Fruit fly (Drosophila melanogaster) whole organism, embryonic: ENCODE measurements around the gene Sodh2.

Source experiments
- Adf1 ChIP-seq: fragments of 200-800 bp; sonication (Bioruptor generic); IDR thresholded peaks from 2 replicates; pipeline ENCODE4 v1.3.6; 2022; ENCODE audit warnings: missing biosample characterization, missing genetic modification characterization
- Antp ChIP-seq: fragments of 200-800 bp; sonication (Bioruptor generic); optimal IDR thresholded peaks from 3 replicates; lab custom pipeline; 2016; ENCODE audit warnings: missing biosample characterization, missing genetic modification characterization
- B-H1 ChIP-seq: fragments of 200-800 bp; sonication (Bioruptor generic); IDR thresholded peaks from 3 replicates; pipeline ENCODE4 v1.3.6; 2022; ENCODE audit warnings: missing biosample characterization, missing genetic modification characterization
- B-H2 ChIP-seq: fragments of 200-800 bp; sonication (Bioruptor generic); optimal IDR thresholded peaks from 2 replicates; lab custom pipeline; 2018; ENCODE audit warnings: missing biosample characterization, mild to moderate bottlenecking, missing genetic modification characterization
- Bdp1 ChIP-seq: fragments of 200-800 bp; sonication (Bioruptor generic); optimal IDR thresholded peaks from 3 replicates; lab custom pipeline; 2016; ENCODE audit warnings: missing biosample characterization, missing genetic modification characterization
- CG10267 ChIP-seq: fragments of 200-800 bp; sonication (Bioruptor generic); optimal IDR thresholded peaks from 2 replicates; lab custom pipeline; 2018; ENCODE audit warnings: missing biosample characterization, mild to moderate bottlenecking, missing genetic modification characterization, moderate library complexity
- CG11398 ChIP-seq: fragments of 200-800 bp; sonication (Bioruptor generic); optimal IDR thresholded peaks from 2 replicates; lab custom pipeline; 2016; ENCODE audit warnings: missing biosample characterization, missing genetic modification characterization
- CG15269 ChIP-seq: fragments of 200-800 bp; sonication (Bioruptor generic); optimal IDR thresholded peaks from 2 replicates; lab custom pipeline; 2018; ENCODE audit warnings: missing biosample characterization, mild to moderate bottlenecking, missing genetic modification characterization, moderate library complexity
- CG17568 ChIP-seq: fragments of 200-800 bp; sonication (Bioruptor generic); optimal IDR thresholded peaks from 2 replicates; lab custom pipeline; 2018; ENCODE audit warnings: missing biosample characterization, mild to moderate bottlenecking, missing genetic modification characterization, moderate library complexity
- CG1792 ChIP-seq: fragments of 200-800 bp; sonication (Bioruptor generic); optimal IDR thresholded peaks from 2 replicates; lab custom pipeline; 2016; ENCODE audit warnings: missing biosample characterization, missing genetic modification characterization
- CG18011 ChIP-seq: fragments of 200-800 bp; sonication (Bioruptor generic); optimal IDR thresholded peaks from 2 replicates; lab custom pipeline; 2017; ENCODE audit warnings: missing biosample characterization, missing genetic modification characterization, mild to moderate bottlenecking, moderate library complexity, missing genotype
- CG18619 ChIP-seq: fragments of 200-800 bp; sonication (Bioruptor generic); optimal IDR thresholded peaks from 3 replicates; lab custom pipeline; 2017; ENCODE audit warnings: missing biosample characterization, mild to moderate bottlenecking, missing genetic modification characterization
- CG2120 ChIP-seq: fragments of 200-800 bp; sonication (Bioruptor generic); optimal IDR thresholded peaks from 3 replicates; lab custom pipeline; 2016; ENCODE audit warnings: missing biosample characterization, missing genetic modification characterization
- CG3281 ChIP-seq: fragments of 200-800 bp; sonication (Bioruptor generic); optimal IDR thresholded peaks from 3 replicates; lab custom pipeline; 2017; ENCODE audit warnings: missing biosample characterization, mild to moderate bottlenecking, missing genetic modification characterization
- CG33213 ChIP-seq: fragments of 200-800 bp; sonication (Bioruptor generic); optimal IDR thresholded peaks from 3 replicates; lab custom pipeline; 2016; ENCODE audit warnings: missing biosample characterization, missing genetic modification characterization
- CG3407 ChIP-seq: fragments of 200-800 bp; sonication (Bioruptor generic); optimal IDR thresholded peaks from 2 replicates; lab custom pipeline; 2018; ENCODE audit warnings: missing biosample characterization, mild to moderate bottlenecking, missing genetic modification characterization
- CG3838 ChIP-seq: fragments of 200-800 bp; sonication (Bioruptor generic); optimal IDR thresholded peaks from 3 replicates; lab custom pipeline; 2016; ENCODE audit warnings: missing biosample characterization, missing genetic modification characterization
- CG4854 ChIP-seq: fragments of 200-800 bp; sonication (Bioruptor generic); optimal IDR thresholded peaks from 2 replicates; lab custom pipeline; 2016; ENCODE audit warnings: missing biosample characterization, missing genetic modification characterization, inconsistent platforms
- CG6689 ChIP-seq: fragments of 200-800 bp; sonication (Bioruptor generic); IDR thresholded peaks from 2 replicates; pipeline ENCODE4 v1.3.6; 2022; ENCODE audit warnings: missing biosample characterization, missing genetic modification characterization
- CG7372 ChIP-seq: fragments of 200-800 bp; sonication (Bioruptor generic); IDR thresholded peaks from 2 replicates; pipeline ENCODE4 v1.3.6; 2022; ENCODE audit warnings: missing biosample characterization, missing genetic modification characterization
- CG7556 ChIP-seq: fragments of 200-800 bp; sonication (Bioruptor generic); optimal IDR thresholded peaks from 2 replicates; lab custom pipeline; 2017; ENCODE audit warnings: missing biosample characterization, mild to moderate bottlenecking, missing genetic modification characterization
- CG7987 ChIP-seq: fragments of 200-800 bp; sonication (Bioruptor generic); optimal IDR thresholded peaks from 2 replicates; lab custom pipeline; 2018; ENCODE audit warnings: missing biosample characterization, mild to moderate bottlenecking, missing genetic modification characterization, moderate library complexity
- CG8388 ChIP-seq: fragments of 200-800 bp; sonication (Bioruptor generic); optimal IDR thresholded peaks from 2 replicates; lab custom pipeline; 2019; ENCODE audit warnings: missing biosample characterization, mild to moderate bottlenecking, missing genetic modification characterization, moderate library complexity
- E2f1 ChIP-seq: fragments of 200-800 bp; sonication (Bioruptor generic); IDR thresholded peaks from 2 replicates; pipeline ENCODE4 v1.3.6; 2022; ENCODE audit warnings: missing biosample characterization, missing genetic modification characterization
- Fer2 ChIP-seq: fragments of 200-800 bp; sonication (Bioruptor generic); optimal IDR thresholded peaks from 2 replicates; lab custom pipeline; 2018; ENCODE audit warnings: missing biosample characterization, mild to moderate bottlenecking, missing genetic modification characterization, moderate library complexity
- HLH54F ChIP-seq: fragments of 200-800 bp; sonication (Bioruptor generic); optimal IDR thresholded peaks from 3 replicates; lab custom pipeline; 2016; ENCODE audit warnings: missing biosample characterization, missing genetic modification characterization
- Hr78 ChIP-seq, 2 experiments: fragments of 200-800 bp in 1 of 2; fragments of >200 bp in 1 of 2; sonication (Bioruptor generic) in 1 of 2; optimal IDR thresholded peaks; 2 replicates each; lab custom pipeline; 2017 to 2019; ENCODE audit warnings: missing biosample characterization in 2 of 2, missing genetic modification characterization in 2 of 2, mild to moderate bottlenecking in 1 of 2, moderate library complexity in 1 of 2
- Lim3 ChIP-seq: fragments of 200-800 bp; sonication (Bioruptor generic); IDR thresholded peaks from 2 replicates; pipeline ENCODE4 v1.3.6; 2022; ENCODE audit warnings: missing biosample characterization, missing genetic modification characterization
- Poxn ChIP-seq: fragments of 200-800 bp; sonication (Bioruptor generic); IDR thresholded peaks from 2 replicates; pipeline ENCODE4 v1.3.6; 2022; ENCODE audit warnings: missing biosample characterization, missing genetic modification characterization
- Rx ChIP-seq: fragments of 200-800 bp; sonication (Bioruptor generic); IDR thresholded peaks from 2 replicates; pipeline ENCODE4 v1.3.6; 2022; ENCODE audit warnings: missing biosample characterization, missing genetic modification characterization
- Spps ChIP-seq: fragments of 200-800 bp; sonication (Bioruptor generic); optimal IDR thresholded peaks from 2 replicates; lab custom pipeline; 2018; ENCODE audit warnings: missing biosample characterization, mild to moderate bottlenecking, missing genetic modification characterization
- Xbp1 ChIP-seq: fragments of 200-800 bp; sonication (Bioruptor generic); optimal IDR thresholded peaks from 3 replicates; lab custom pipeline; 2016; ENCODE audit warnings: missing biosample characterization, mild to moderate bottlenecking, missing genetic modification characterization
- bsh ChIP-seq, 2 experiments: fragments of 200-800 bp; sonication (Bioruptor generic); optimal IDR thresholded peaks; 2 replicates each; lab custom pipeline; 2017 to 2018; ENCODE audit warnings: mild to moderate bottlenecking in 2 of 2, missing biosample characterization in 2 of 2, missing genetic modification characterization in 2 of 2, moderate library complexity in 1 of 2
- cad ChIP-seq: fragments of >200 bp; optimal IDR thresholded peaks from 2 replicates; lab custom pipeline; 2017; ENCODE audit warnings: missing biosample characterization, missing genetic modification characterization
- cg ChIP-seq: fragments of 200-800 bp; sonication (Bioruptor generic); optimal IDR thresholded peaks from 3 replicates; lab custom pipeline; 2019; ENCODE audit warnings: missing biosample characterization, mild to moderate bottlenecking, missing genetic modification characterization, moderate library complexity
- dmrt99B ChIP-seq: fragments of 200-800 bp; sonication (Bioruptor generic); optimal IDR thresholded peaks from 2 replicates; lab custom pipeline; 2018; ENCODE audit warnings: missing biosample characterization, mild to moderate bottlenecking, missing genetic modification characterization, moderate library complexity
- emc ChIP-seq: fragments of 200-800 bp; sonication (Bioruptor generic); optimal IDR thresholded peaks from 2 replicates; lab custom pipeline; 2016; ENCODE audit warnings: missing biosample characterization, missing genetic modification characterization
- gro ChIP-seq: fragments of 200-800 bp; sonication (Bioruptor generic); optimal IDR thresholded peaks from 2 replicates; lab custom pipeline; 2016; ENCODE audit warnings: missing biosample characterization, missing genetic modification characterization
- hb ChIP-seq: fragments of 200-800 bp; sonication (Bioruptor generic); IDR thresholded peaks from 3 replicates; pipeline ENCODE4 v1.3.6; 2022; ENCODE audit warnings: missing biosample characterization, missing genetic modification characterization; ENCODE audit not compliant: partially characterized antibody
- insv ChIP-seq, 2 experiments: fragments of 200-800 bp; sonication (Bioruptor generic); optimal IDR thresholded peaks; 3 replicates each; lab custom pipeline; 2016 to 2018; ENCODE audit warnings: missing biosample characterization in 2 of 2, missing genetic modification characterization in 2 of 2
- kay ChIP-seq: fragments of 200-800 bp; sonication (Bioruptor generic); optimal IDR thresholded peaks from 2 replicates; lab custom pipeline; 2016; ENCODE audit warnings: missing biosample characterization, missing genetic modification characterization
- kni ChIP-seq: fragments of 200-800 bp; sonication (Bioruptor generic); optimal IDR thresholded peaks from 3 replicates; lab custom pipeline; 2017; ENCODE audit warnings: mild to moderate bottlenecking, missing biosample characterization, missing genetic modification reagents, missing genetic modification characterization
- nerfin-1 ChIP-seq: fragments of 200-800 bp; sonication (Bioruptor generic); optimal IDR thresholded peaks from 3 replicates; lab custom pipeline; 2019; ENCODE audit warnings: missing biosample characterization, mild to moderate bottlenecking, missing genetic modification characterization, moderate library complexity
- onecut ChIP-seq: fragments of 200-800 bp; sonication (Bioruptor generic); IDR thresholded peaks from 2 replicates; pipeline ENCODE4 v1.3.6; 2022; ENCODE audit warnings: missing biosample characterization, missing genetic modification characterization
- pan ChIP-seq, 4 experiments: fragments of >200 bp in 3 of 4; fragments of 200-800 bp in 1 of 4; sonication (Bioruptor generic) in 1 of 4; optimal IDR thresholded peaks in 3 of 4; IDR thresholded peaks in 1 of 4; 2 replicates each; pipeline versions ENCODE4 v1.3.6 to Lab custom; 2017 to 2022; ENCODE audit warnings: missing biosample characterization in 2 of 4, missing genetic modification characterization in 2 of 4, mixed read lengths in 1 of 4
- psq ChIP-seq: fragments of 200-800 bp; sonication (Bioruptor generic); optimal IDR thresholded peaks from 2 replicates; lab custom pipeline; 2017; ENCODE audit warnings: missing biosample characterization, missing genetic modification characterization
- pum ChIP-seq: fragments of 200-800 bp; sonication (Bioruptor generic); optimal IDR thresholded peaks from 2 replicates; lab custom pipeline; 2016; ENCODE audit warnings: missing biosample characterization, missing genetic modification characterization
- tin ChIP-seq: fragments of 200-800 bp; sonication (Bioruptor generic); optimal IDR thresholded peaks from 3 replicates; lab custom pipeline; 2016; ENCODE audit warnings: missing biosample characterization, missing genetic modification characterization
- trem ChIP-seq: fragments of 200-800 bp; optimal IDR thresholded peaks from 3 replicates; lab custom pipeline; 2019; ENCODE audit warnings: missing biosample characterization, mild to moderate bottlenecking, missing genetic modification characterization, moderate library complexity
- tup ChIP-seq: fragments of 200-800 bp; sonication (Bioruptor generic); optimal IDR thresholded peaks from 2 replicates; lab custom pipeline; 2016; ENCODE audit warnings: missing biosample characterization, mild to moderate bottlenecking, missing genetic modification characterization, moderate library complexity

Sodh2 gene

dm6 chr3R:10885422-10886081 lies 9.4 kb downstream of the Sodh2 start, which contains the start of gene Leash (continued):
- TF ChIP-seq CG3407 (GFP tag; lab: Kevin White, UChicago) = no peak
- TF ChIP-seq Xbp1 = no peak
- no peak for TF ChIP-seq CG7372 (GFP tag; lab: Robert Waterston, UW)
- TF ChIP-seq CG17568 = no peak
- TF ChIP-seq cad (GFP tag; lab: Kevin White, UChicago) = no peak
- no peak for TF ChIP-seq CG4854 (GFP tag; lab: Kevin White, UChicago)
- TF ChIP-seq insv (GFP tag; optimal IDR thresholded peaks at IDR 0.05; lab: Kevin White, UChicago) = no peak
- peak; percentile 23 for TF ChIP-seq cg (GFP tag; lab: Kevin White, UChicago)
- TF ChIP-seq CG6689 (GFP tag; lab: Robert Waterston, UW) = no peak
- no peak for TF ChIP-seq Hr78 (GFP tag; optimal IDR thresholded peaks at IDR 0.05; lab: Kevin White, UChicago)
- TF ChIP-seq onecut (GFP tag; lab: Robert Waterston, UW) = no peak
- no peak for TF ChIP-seq gro (GFP tag; lab: Kevin White, UChicago)
- TF ChIP-seq pum (GFP tag; lab: Kevin White, UChicago) = no peak
- TF ChIP-seq CG33213 (GFP tag; lab: Kevin White, UChicago) = no peak
- TF ChIP-seq Rx (GFP tag; lab: Robert Waterston, UW) = no peak
- TF ChIP-seq Bdp1 (GFP tag; lab: Kevin White, UChicago) = no peak
- TF ChIP-seq B-H2 = no peak
- no peak for TF ChIP-seq Fer2 (tag; lab: Kevin White, UChicago)
- TF ChIP-seq CG7987 (GFP tag; lab: Kevin White, UChicago) = no peak
- no peak for TF ChIP-seq emc (GFP tag; lab: Kevin White, UChicago)
- TF ChIP-seq CG15269 (tag; lab: Kevin White, UChicago) = no peak
- TF ChIP-seq CG3838 (GFP tag; lab: Kevin White, UChicago) = no peak
- TF ChIP-seq pan (optimal IDR thresholded peaks at IDR 0.05; lab: Kevin White, UChicago) = no peak
- no peak for TF ChIP-seq pan (GFP tag; optimal IDR thresholded peaks at IDR 0.05 in 1 of 2, IDR thresholded peaks at IDR 0.05 in 1 of 2)
- TF ChIP-seq dmrt99B (tag; lab: Kevin White, UChicago) = no peak
- TF ChIP-seq CG3281 (GFP tag; lab: Kevin White, UChicago) = no peak
- TF ChIP-seq bsh (GFP tag; optimal IDR thresholded peaks at IDR 0.05; lab: Kevin White, UChicago) = peak in 1 of 2 experiments; percentile 7
- TF ChIP-seq B-H1 (GFP tag; lab: Robert Waterston, UW) = no peak
- TF ChIP-seq hb (GFP tag; lab: Robert Waterston, UW) = no peak
- no peak for TF ChIP-seq CG2120 (GFP tag; lab: Kevin White, UChicago)
- TF ChIP-seq CG11398 (GFP tag; lab: Kevin White, UChicago) = no peak
- TF ChIP-seq Poxn (GFP tag; lab: Robert Waterston, UW) = no peak
- no peak for TF ChIP-seq kay (GFP tag; lab: Kevin White, UChicago)
- TF ChIP-seq CG7556 (GFP tag; lab: Kevin White, UChicago) = no peak
- TF ChIP-seq HLH54F (GFP tag; lab: Kevin White, UChicago) = no peak
- TF ChIP-seq CG18619 = no peak
- TF ChIP-seq tin (GFP tag; lab: Kevin White, UChicago) = no peak
- TF ChIP-seq E2f1 (GFP tag; lab: Robert Waterston, UW) = no peak
- TF ChIP-seq kni (GFP tag; lab: Kevin White, UChicago) = no peak
- no peak for TF ChIP-seq tup (GFP tag; lab: Kevin White, UChicago)
- no peak for TF ChIP-seq Spps
- no peak for TF ChIP-seq psq (GFP tag; lab: Kevin White, UChicago)
- peak; percentile 34 for TF ChIP-seq nerfin-1 (tag; lab: Kevin White, UChicago)
- no peak for TF ChIP-seq Antp
- no peak for TF ChIP-seq CG1792
- TF ChIP-seq trem = peak; percentile 64
- TF ChIP-seq CG18011 (GFP tag; lab: Kevin White, UChicago) = no peak
- no peak for TF ChIP-seq Lim3 (GFP tag; lab: Robert Waterston, UW)
- no peak for TF ChIP-seq CG8388 (GFP tag; lab: Kevin White, UChicago)
- no peak for TF ChIP-seq CG10267
- TF ChIP-seq Adf1 (GFP tag; lab: Robert Waterston, UW) = no peak
